Worm (Caenorhabditis elegans) whole organism, L4 larva: Measurements from ENCODE around the gene rbm-34.

Experiments
- T20F7.1 ChIP-seq: fragments of 200-800 bp; sonication (Bioruptor generic); optimal IDR thresholded peaks from 2 replicates; lab custom pipeline; 2018; ENCODE audit warnings: mild to moderate bottlenecking, missing genetic modification characterization, missing compliant biosample characterization
- Y75B8A.6 ChIP-seq: fragments of 200-800 bp; sonication (Bioruptor generic); IDR thresholded peaks from 2 replicates; pipeline ENCODE4 v1.3.6; 2022; ENCODE audit warnings: missing genetic modification reagents, missing genetic modification characterization, missing compliant biosample characterization
- ZK546.5 ChIP-seq, 2 experiments: sonication (generic microtip); optimal IDR thresholded peaks; 2 replicates each; lab custom pipeline; 2017; ENCODE audit warnings: missing biosample characterization in 2 of 2, missing genetic modification characterization in 2 of 2
- aha-1 ChIP-seq: fragments of 150-350 bp; peaks from one replicate; lab custom pipeline; 2014; ENCODE audit warnings: missing biosample characterization, missing genetic modification characterization
- ama-1 ChIP-seq: fragments of 150-350 bp; optimal IDR thresholded peaks from 2 replicates; lab custom pipeline; 2014; ENCODE audit warnings: inconsistent platforms, mixed read lengths
- ceh-28 ChIP-seq: fragments of 150-350 bp; optimal IDR thresholded peaks from 2 replicates; lab custom pipeline; 2014; ENCODE audit warnings: missing biosample characterization, missing genetic modification reagents, missing genetic modification characterization
- ceh-44 ChIP-seq: fragments of 200-800 bp; sonication (Bioruptor generic); IDR thresholded peaks from 2 replicates; pipeline ENCODE4 v1.3.6; 2022; ENCODE audit warnings: missing genetic modification reagents, missing genetic modification characterization, missing compliant biosample characterization
- dmd-8 ChIP-seq: fragments of 200-800 bp; sonication (Bioruptor generic); IDR thresholded peaks from 2 replicates; pipeline ENCODE4 v1.3.6; 2022; ENCODE audit warnings: missing genetic modification characterization, missing compliant biosample characterization
- dpl-1 ChIP-seq: fragments of 150-350 bp; optimal IDR thresholded peaks from 2 replicates; lab custom pipeline; 2014; ENCODE audit warnings: missing biosample characterization, missing genetic modification reagents, missing genetic modification characterization
- hlh-30 ChIP-seq: sonication (generic microtip); optimal IDR thresholded peaks from 2 replicates; lab custom pipeline; 2017; ENCODE audit warnings: antibody characterized with exemption, mild to moderate bottlenecking, missing genetic modification characterization, missing compliant biosample characterization; ENCODE audit not compliant: insufficient read depth
- jun-1 ChIP-seq: fragments of 150-350 bp; optimal IDR thresholded peaks from 2 replicates; lab custom pipeline; 2014; ENCODE audit warnings: missing biosample characterization, missing genetic modification reagents, missing genetic modification characterization
- lin-15B ChIP-seq: fragments of 150-350 bp; sonication (generic microtip); optimal IDR thresholded peaks from 3 replicates; lab custom pipeline; 2014; ENCODE audit warnings: missing biosample characterization, missing genetic modification characterization
- lin-38 ChIP-seq: fragments of 200-800 bp; sonication (Bioruptor generic); IDR thresholded peaks from 2 replicates; pipeline ENCODE4 v1.3.6; 2022; ENCODE audit warnings: missing genetic modification reagents, missing genetic modification characterization, missing compliant biosample characterization
- lir-3 ChIP-seq: sonication (generic microtip); optimal IDR thresholded peaks from 2 replicates; lab custom pipeline; 2016; ENCODE audit warnings: mild to moderate bottlenecking, missing genetic modification characterization, missing compliant biosample characterization
- lsy-2 ChIP-seq, 2 experiments: fragments of 150-350 bp in 1 of 2; sonication (generic microtip) in 1 of 2; optimal IDR thresholded peaks; 2 replicates each; lab custom pipeline; 2014 to 2017; ENCODE audit warnings: missing biosample characterization in 2 of 2, missing genetic modification characterization in 2 of 2
- madf-5 ChIP-seq, 2 experiments: fragments of 200-800 bp; sonication (Bioruptor generic); IDR thresholded peaks; 2 replicates each; pipeline ENCODE4 v1.3.6; 2022; ENCODE audit warnings: missing compliant biosample characterization in 2 of 2, missing genetic modification characterization in 2 of 2
- madf-9 ChIP-seq: fragments of 200-800 bp; sonication (Bioruptor generic); conservative IDR thresholded peaks from 2 replicates; pipeline ENCODE4 v1.3.6; 2022; ENCODE audit warnings: missing genetic modification reagents, missing genetic modification characterization, missing compliant biosample characterization
- mdl-1 ChIP-seq, 2 experiments: fragments of 150-350 bp in 1 of 2; sonication (generic microtip) in 1 of 2; optimal IDR thresholded peaks; 2 replicates each; lab custom pipeline; 2014 to 2017; ENCODE audit warnings: missing biosample characterization in 2 of 2, missing genetic modification characterization in 2 of 2
- mes-2 ChIP-seq: sonication (generic microtip); optimal IDR thresholded peaks from 2 replicates; lab custom pipeline; 2016; ENCODE audit warnings: missing genotype, mild to moderate bottlenecking, missing genetic modification characterization, missing compliant biosample characterization; ENCODE audit not compliant: poor library complexity, severe bottlenecking
- mxl-2 ChIP-seq: fragments of 200-800 bp; sonication (Bioruptor generic); conservative IDR thresholded peaks from 2 replicates; pipeline ENCODE4 v1.3.6; 2022; ENCODE audit warnings: missing genetic modification reagents, missing genetic modification characterization, missing compliant biosample characterization
- mxl-3 ChIP-seq: fragments of 200-800 bp; sonication (Bioruptor generic); optimal IDR thresholded peaks from 2 replicates; lab custom pipeline; 2018; ENCODE audit warnings: mild to moderate bottlenecking, missing genetic modification characterization, missing compliant biosample characterization
- nhr-11 ChIP-seq: fragments of 150-350 bp; optimal IDR thresholded peaks from 2 replicates; lab custom pipeline; 2014; ENCODE audit warnings: missing biosample characterization, missing genetic modification characterization
- nhr-41 ChIP-seq: fragments of 200-800 bp; sonication (Bioruptor generic); IDR thresholded peaks from 2 replicates; pipeline ENCODE4 v1.3.6; 2022; ENCODE audit warnings: missing genetic modification reagents, missing genetic modification characterization, missing compliant biosample characterization
- nhr-6 ChIP-seq: fragments of 150-350 bp; optimal IDR thresholded peaks from 2 replicates; lab custom pipeline; 2014; ENCODE audit warnings: missing biosample characterization, missing genetic modification characterization
- pha-4 ChIP-seq, 2 experiments: fragments of 150-350 bp in 1 of 2; fragments of 200-800 bp in 1 of 2; sonication (Bioruptor generic) in 1 of 2; IDR thresholded peaks in 1 of 2; optimal IDR thresholded peaks in 1 of 2; 2 replicates each; pipeline versions ENCODE4 v1.3.6 to Lab custom; 2014 to 2022; ENCODE audit warnings: missing genetic modification characterization in 2 of 2, missing genetic modification reagents in 2 of 2, missing biosample characterization in 1 of 2, missing compliant biosample characterization in 1 of 2
- pqm-1 ChIP-seq: sonication (generic microtip); optimal IDR thresholded peaks from 2 replicates; lab custom pipeline; 2017; ENCODE audit warnings: missing biosample characterization, missing genetic modification characterization
- saeg-2 ChIP-seq: fragments of 200-800 bp; sonication (Bioruptor generic); IDR thresholded peaks from 2 replicates; pipeline ENCODE4 v1.3.6; 2022; ENCODE audit warnings: missing genetic modification reagents, missing genetic modification characterization, missing compliant biosample characterization
- skn-1 ChIP-seq: fragments of 150-350 bp; optimal IDR thresholded peaks from 2 replicates; lab custom pipeline; 2014; ENCODE audit warnings: missing biosample characterization, missing genetic modification characterization
- unc-62 ChIP-seq, 3 experiments: fragments of 150-350 bp in 1 of 3; sonication (generic microtip); optimal IDR thresholded peaks in 2 of 3; peaks in 1 of 3; 1 replicate in 1 of 3; 2 replicates in 2 of 3; lab custom pipeline; 2014 to 2017; ENCODE audit warnings: missing biosample characterization in 3 of 3, missing genetic modification characterization in 3 of 3, missing genetic modification reagents in 3 of 3, missing genotype in 1 of 3
- vab-7 ChIP-seq: fragments of 200-800 bp; sonication (Bioruptor generic); IDR thresholded peaks from 2 replicates; pipeline ENCODE4 v1.3.6; 2022; ENCODE audit warnings: missing genetic modification reagents, missing genetic modification characterization, missing compliant biosample characterization
- zip-11 ChIP-seq: fragments of 200-800 bp; sonication (Bioruptor generic); IDR thresholded peaks from 2 replicates; pipeline ENCODE4 v1.3.6; 2022; ENCODE audit warnings: missing genetic modification characterization, missing compliant biosample characterization
- zip-2 ChIP-seq: fragments of 150-350 bp; optimal IDR thresholded peaks from 2 replicates; lab custom pipeline; 2014; ENCODE audit warnings: missing biosample characterization, missing genetic modification characterization

The rbm-34 gene

DNA sequence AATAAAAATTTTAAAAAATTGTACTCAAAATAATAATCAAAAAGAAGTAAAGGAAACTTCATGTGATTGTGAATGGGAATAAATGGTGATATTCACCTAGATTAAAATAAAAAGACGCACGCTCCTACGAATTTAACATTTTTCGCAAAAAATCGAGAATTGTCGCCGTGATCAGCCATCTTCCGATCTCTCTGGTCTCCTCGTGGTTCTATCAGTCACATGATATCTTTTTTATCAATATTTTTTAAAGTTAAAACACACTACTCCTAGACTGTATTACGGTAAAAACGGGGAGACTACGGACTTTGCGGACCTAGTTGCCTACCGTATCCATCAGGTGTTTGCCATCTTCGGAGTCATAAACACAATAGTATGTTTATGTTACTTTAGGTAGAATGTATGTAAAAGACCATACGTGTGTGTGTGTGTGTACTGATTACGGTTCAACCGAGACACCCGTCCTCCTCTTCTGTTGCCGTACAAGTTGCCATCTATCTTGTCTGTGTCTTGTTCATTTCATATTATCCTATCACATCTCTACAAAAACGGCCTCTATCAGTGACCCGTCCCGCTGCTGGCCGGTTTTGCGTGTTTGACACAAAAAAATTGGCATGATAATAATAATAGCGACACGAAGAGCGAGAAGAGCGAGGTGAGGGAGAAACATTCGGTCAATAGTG lies 38.6 kb upstream of the rbm-34 start, which contains the start of gene T12G3.2 (continued):
- TF ChIP-seq mxl-3 (GFP tag; lab: Kevin White, UChicago), result peak; percentile 71
- peak in 1 of 2 experiments; percentile 35 for TF ChIP-seq lsy-2 (tag; optimal IDR thresholded peaks at IDR 0.05; lab: Kevin White, UChicago)

DNA sequence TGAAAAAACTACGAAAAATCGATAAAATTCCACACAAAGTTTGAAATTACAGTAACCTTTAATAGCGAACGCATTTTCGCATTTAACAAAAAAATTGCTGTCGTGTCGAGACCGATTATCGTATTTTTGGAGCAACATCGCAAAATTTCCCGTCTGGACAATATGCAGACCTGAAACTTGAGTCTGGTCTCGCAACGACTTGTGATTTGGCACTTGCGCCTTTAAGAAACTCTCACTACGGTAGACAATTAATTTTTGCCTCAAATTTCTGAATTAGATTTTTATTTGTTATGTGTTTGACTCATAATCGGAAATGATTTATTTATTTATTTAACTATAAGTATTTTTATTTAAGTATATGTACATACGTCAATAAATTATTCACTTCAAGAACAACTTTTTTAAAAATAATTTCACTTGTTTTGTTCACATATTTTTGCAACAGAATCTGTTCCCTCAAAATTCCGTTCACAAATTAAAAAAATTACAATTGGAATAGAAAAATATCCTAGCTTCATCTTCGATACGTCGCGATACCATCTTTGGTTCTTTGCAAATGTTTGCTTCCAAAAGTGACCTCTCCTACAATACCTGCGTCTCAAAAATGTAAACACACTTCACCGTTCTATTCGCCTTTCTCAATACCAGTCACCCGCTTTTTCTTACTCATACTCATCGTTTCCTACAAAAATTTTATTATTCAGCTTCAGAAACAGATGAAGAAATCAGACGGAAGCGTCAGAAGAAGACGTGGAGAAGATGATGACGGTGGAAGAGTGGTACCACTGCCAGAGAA lies 37.5 kb upstream of the rbm-34 start, which contains the start of gene T12G3.4:
TSS of gene T12G3.4 (plus strand) at position 705 of the 796 bp plus-strand sequence.
- no peak for TF ChIP-seq pha-4 (GFP tag; IDR thresholded peaks at IDR 0.05; lab: Robert Waterston, UW)
- peak; percentile 68 for TF ChIP-seq pha-4 (tag; optimal IDR thresholded peaks at IDR 0.05; lab: Kevin White, UChicago)
- no peak for TF ChIP-seq vab-7 (GFP tag; lab: Robert Waterston, UW)
- no peak for TF ChIP-seq nhr-6
- no peak for TF ChIP-seq madf-5 (GFP tag; IDR thresholded peaks at IDR 0.05; lab: Robert Waterston, UW)
- TF ChIP-seq dmd-8, result no peak
- no peak for TF ChIP-seq saeg-2 (GFP tag; lab: Robert Waterston, UW)

DNA sequence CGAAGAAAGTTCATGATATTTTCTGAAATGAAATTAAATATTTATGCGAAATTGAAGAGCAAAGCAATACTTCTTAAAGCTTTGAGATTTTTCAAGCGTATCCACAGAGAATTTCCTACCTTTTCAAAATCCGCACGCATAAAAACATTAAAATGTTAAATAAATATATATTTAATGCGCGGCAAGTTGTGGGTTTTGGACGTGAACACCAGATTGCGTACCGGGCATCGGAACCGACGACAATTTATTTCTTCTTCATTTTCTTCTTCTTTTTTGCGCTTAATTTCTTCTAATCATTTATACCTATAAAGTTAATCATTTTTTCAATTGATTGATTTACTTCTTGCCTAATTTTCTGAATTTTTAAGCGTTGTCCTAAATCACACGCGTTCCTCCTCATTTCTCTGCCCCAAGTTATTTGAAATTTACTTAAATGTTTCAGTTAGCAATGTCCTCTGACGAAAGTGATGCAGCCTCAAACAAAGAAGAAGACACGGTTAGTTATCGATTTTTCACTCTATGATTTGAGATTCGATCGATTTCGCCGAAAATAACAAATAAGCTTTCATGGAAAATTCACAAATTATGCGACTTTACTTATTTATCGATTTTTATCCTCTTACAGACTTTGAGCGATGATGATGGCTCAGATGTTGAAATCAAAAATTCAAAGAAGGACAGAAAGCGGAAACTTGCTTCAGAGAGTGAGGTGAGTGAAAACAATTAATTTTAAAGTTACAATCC lies 34.0 kb upstream of the rbm-34 start, which contains the start of the genes bre-5 and spt-5:
TSS of gene bre-5 (minus strand) at position 167 of the 744 bp plus-strand sequence.
TSS of gene spt-5 (plus strand) at position 443 of the 744 bp plus-strand sequence.
- TF ChIP-seq mdl-1 (tag; optimal IDR thresholded peaks at IDR 0.05; lab: Kevin White, UChicago), result no peak
- TF ChIP-seq madf-9 (GFP tag; lab: Robert Waterston, UW), result no peak
- TF ChIP-seq lir-3 (tag; lab: Kevin White, UChicago), result no peak
- peak in 1 of 2 experiments; percentile 8 for TF ChIP-seq unc-62 (GFP tag; optimal IDR thresholded peaks at IDR 0.05 in 1 of 2; lab: Kevin White, UChicago)
- no peak for TF ChIP-seq unc-62 (tag; optimal IDR thresholded peaks at IDR 0.05; lab: Kevin White, UChicago)
- TF ChIP-seq jun-1 (tag; lab: Kevin White, UChicago), result no peak
- TF ChIP-seq skn-1 (tag; lab: Kevin White, UChicago), result no peak
- TF ChIP-seq ZK546.5 (tag; optimal IDR thresholded peaks at IDR 0.05; lab: Kevin White, UChicago), result no peak
- no peak for TF ChIP-seq zip-11
- TF ChIP-seq ama-1 (lab: Kevin White, UChicago), result no peak
- no peak for TF ChIP-seq mxl-2 (GFP tag; lab: Robert Waterston, UW)
- peak; percentile 65 for TF ChIP-seq mes-2
- peak in 1 of 2 experiments; percentile 56 for TF ChIP-seq lsy-2 (tag; optimal IDR thresholded peaks at IDR 0.05; lab: Kevin White, UChicago)
- no peak for TF ChIP-seq pqm-1 (tag; lab: Kevin White, UChicago)
- TF ChIP-seq hlh-30 (tag; lab: Kevin White, UChicago), result peak; percentile 6
- no peak for TF ChIP-seq nhr-41 (GFP tag; lab: Robert Waterston, UW)
- TF ChIP-seq ceh-44 (GFP tag; lab: Robert Waterston, UW), result no peak
- no peak for TF ChIP-seq zip-2
- TF ChIP-seq T20F7.1 (GFP tag; lab: Kevin White, UChicago), result no peak
- peak; percentile 59 for TF ChIP-seq ceh-28 (tag; lab: Kevin White, UChicago)
- TF ChIP-seq lin-15B, result no peak
- TF ChIP-seq Y75B8A.6 (GFP tag; lab: Robert Waterston, UW), result no peak
- no peak for TF ChIP-seq pha-4 (GFP tag; IDR thresholded peaks at IDR 0.05; lab: Robert Waterston, UW)
- no peak for TF ChIP-seq pha-4 (tag; optimal IDR thresholded peaks at IDR 0.05; lab: Kevin White, UChicago)
- TF ChIP-seq nhr-6, result no peak
- TF ChIP-seq dpl-1 (GFP tag; lab: Kevin White, UChicago), result peak; percentile 29

DNA sequence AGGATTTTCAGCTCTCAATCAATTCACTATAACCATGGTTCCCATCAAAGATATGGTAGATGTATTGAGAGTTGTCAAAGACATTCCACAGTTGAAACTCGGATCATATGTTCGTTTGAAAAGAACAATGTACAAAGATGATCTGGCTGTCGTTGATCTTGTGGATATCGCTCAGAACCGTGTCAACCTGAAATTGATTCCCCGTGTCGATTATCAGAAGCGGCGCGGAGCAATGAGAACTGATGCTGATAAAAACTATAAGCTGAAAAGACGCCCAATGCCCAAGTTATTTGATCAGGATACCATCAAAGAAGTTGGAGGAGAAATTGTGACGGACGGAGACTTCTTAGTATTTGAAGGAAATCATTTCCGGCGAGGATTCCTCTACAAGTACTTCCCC lies 32.8 kb upstream of the rbm-34 start:
- TF ChIP-seq lin-15B (no peak), nhr-11 (tag; lab: Kevin White, UChicago) (no peak), lin-38 (GFP tag; lab: Robert Waterston, UW) (no peak), nhr-6 (no peak), aha-1 (peak; percentile 96)
- TF ChIP-seq, all 104 proteins: peak for 1
